Worm (Caenorhabditis elegans) whole organism, mixed stage, embryonic: ENCODE measurements around the gene irld-28.

ENCODE experiments used
- M03D4.4 ChIP-seq: sonication (generic microtip); optimal IDR thresholded peaks from 2 replicates; lab custom pipeline; 2017; ENCODE audit warnings: mild to moderate bottlenecking, missing genetic modification characterization, missing compliant biosample characterization
- blmp-1 ChIP-seq: fragments of 150-350 bp; optimal IDR thresholded peaks from 2 replicates; lab custom pipeline; 2014; ENCODE audit warnings: missing biosample characterization, missing genetic modification characterization
- ceh-39 ChIP-seq: fragments of 150-350 bp; optimal IDR thresholded peaks from 2 replicates; lab custom pipeline; 2014; ENCODE audit warnings: missing biosample characterization, missing genetic modification characterization
- ceh-43 ChIP-seq: fragments of 200-800 bp; sonication (Bioruptor generic); optimal IDR thresholded peaks from 2 replicates; lab custom pipeline; 2018; ENCODE audit warnings: mild to moderate bottlenecking, missing genetic modification characterization, moderate library complexity, missing compliant biosample characterization
- ceh-83 ChIP-seq: fragments of 200-800 bp; sonication (Bioruptor generic); optimal IDR thresholded peaks from 2 replicates; lab custom pipeline; 2018; ENCODE audit warnings: mild to moderate bottlenecking, missing genetic modification characterization, missing compliant biosample characterization
- ces-1 ChIP-seq: fragments of 150-350 bp; optimal IDR thresholded peaks from 2 replicates; lab custom pipeline; 2014; ENCODE audit warnings: missing biosample characterization, missing genetic modification reagents, missing genetic modification characterization
- drap-1 ChIP-seq: fragments of 200-800 bp; sonication (Bioruptor generic); optimal IDR thresholded peaks from 3 replicates; lab custom pipeline; 2018; ENCODE audit warnings: mild to moderate bottlenecking, missing genetic modification characterization, missing compliant biosample characterization
- elt-1 ChIP-seq: sonication (generic microtip); optimal IDR thresholded peaks from 2 replicates; lab custom pipeline; 2017; ENCODE audit warnings: missing genetic modification characterization, mild to moderate bottlenecking, missing compliant biosample characterization, antibody characterized with exemption, moderate library complexity, borderline replicate concordance; ENCODE audit not compliant: insufficient read depth
- elt-3 ChIP-seq: fragments of 150-350 bp; optimal IDR thresholded peaks from 2 replicates; lab custom pipeline; 2014; ENCODE audit warnings: missing biosample characterization, missing genetic modification characterization
- flh-1 ChIP-seq: fragments of 200-800 bp; sonication (Bioruptor generic); optimal IDR thresholded peaks from 2 replicates; lab custom pipeline; 2018; ENCODE audit warnings: mild to moderate bottlenecking, missing genetic modification characterization, moderate library complexity, missing compliant biosample characterization
- ham-2 ChIP-seq: fragments of 200-800 bp; sonication (Bioruptor generic); optimal IDR thresholded peaks from 2 replicates; lab custom pipeline; 2018; ENCODE audit warnings: mild to moderate bottlenecking, missing genetic modification characterization, missing compliant biosample characterization
- lin-13 ChIP-seq: fragments of 150-350 bp; optimal IDR thresholded peaks from 2 replicates; lab custom pipeline; 2014; ENCODE audit warnings: missing biosample characterization, missing genetic modification characterization
- lin-32 ChIP-seq: fragments of 200-800 bp; sonication (Bioruptor generic); optimal IDR thresholded peaks from 2 replicates; lab custom pipeline; 2018; ENCODE audit warnings: mild to moderate bottlenecking, missing genetic modification characterization, missing compliant biosample characterization
- lsy-2 ChIP-seq: fragments of 150-350 bp; optimal IDR thresholded peaks from 2 replicates; lab custom pipeline; 2014; ENCODE audit warnings: missing biosample characterization, missing genetic modification characterization
- mab-5 ChIP-seq: fragments of 150-350 bp; optimal IDR thresholded peaks from 2 replicates; lab custom pipeline; 2014; ENCODE audit warnings: missing biosample characterization, missing genetic modification characterization
- mls-2 ChIP-seq: sonication (generic microtip); optimal IDR thresholded peaks from 2 replicates; lab custom pipeline; 2016; ENCODE audit warnings: mild to moderate bottlenecking, missing genetic modification characterization, moderate library complexity, missing compliant biosample characterization
- nhr-12 ChIP-seq: fragments of 150-350 bp; optimal IDR thresholded peaks from 2 replicates; lab custom pipeline; 2014; ENCODE audit warnings: missing biosample characterization, missing genetic modification characterization
- nhr-2 ChIP-seq: fragments of 150-350 bp; optimal IDR thresholded peaks from 2 replicates; lab custom pipeline; 2014; ENCODE audit warnings: missing biosample characterization, missing genetic modification characterization
- nhr-28 ChIP-seq: fragments of 150-350 bp; optimal IDR thresholded peaks from 2 replicates; lab custom pipeline; 2014; ENCODE audit warnings: missing biosample characterization, missing genetic modification characterization
- nhr-76 ChIP-seq: sonication (generic microtip); optimal IDR thresholded peaks from 2 replicates; lab custom pipeline; 2017; ENCODE audit warnings: missing biosample characterization, missing genetic modification characterization
- pha-4 ChIP-seq: fragments of 150-350 bp; optimal IDR thresholded peaks from 2 replicates; lab custom pipeline; 2018; ENCODE audit warnings: missing biosample characterization, missing genetic modification reagents, missing genetic modification characterization
- sem-2 ChIP-seq: fragments of 200-800 bp; sonication (Bioruptor generic); optimal IDR thresholded peaks from 2 replicates; lab custom pipeline; 2018; ENCODE audit warnings: mild to moderate bottlenecking, missing genetic modification characterization, missing compliant biosample characterization
- snpc-4 ChIP-seq: fragments of 150-350 bp; optimal IDR thresholded peaks from 2 replicates; lab custom pipeline; 2014; ENCODE audit warnings: missing biosample characterization, missing genetic modification characterization
- sptf-1 ChIP-seq: sonication (generic microtip); optimal IDR thresholded peaks from 2 replicates; lab custom pipeline; 2017; ENCODE audit warnings: mild to moderate bottlenecking, missing genetic modification characterization, moderate library complexity, missing compliant biosample characterization
- unc-120 ChIP-seq: sonication (generic microtip); optimal IDR thresholded peaks from 2 replicates; lab custom pipeline; 2017; ENCODE audit warnings: missing genetic modification characterization, missing compliant biosample characterization; ENCODE audit not compliant: poor library complexity, severe bottlenecking
- unc-39 ChIP-seq: fragments of 150-350 bp; optimal IDR thresholded peaks from 2 replicates; lab custom pipeline; 2014; ENCODE audit warnings: missing biosample characterization, missing genetic modification characterization
- unc-62 ChIP-seq: fragments of 150-350 bp; optimal IDR thresholded peaks from 2 replicates; lab custom pipeline; 2014; ENCODE audit warnings: missing biosample characterization, missing genetic modification reagents, missing genetic modification characterization
- ztf-11 ChIP-seq: fragments of 150-350 bp; optimal IDR thresholded peaks from 2 replicates; lab custom pipeline; 2014; ENCODE audit warnings: missing biosample characterization, missing genetic modification characterization

irld-28 gene

DNA sequence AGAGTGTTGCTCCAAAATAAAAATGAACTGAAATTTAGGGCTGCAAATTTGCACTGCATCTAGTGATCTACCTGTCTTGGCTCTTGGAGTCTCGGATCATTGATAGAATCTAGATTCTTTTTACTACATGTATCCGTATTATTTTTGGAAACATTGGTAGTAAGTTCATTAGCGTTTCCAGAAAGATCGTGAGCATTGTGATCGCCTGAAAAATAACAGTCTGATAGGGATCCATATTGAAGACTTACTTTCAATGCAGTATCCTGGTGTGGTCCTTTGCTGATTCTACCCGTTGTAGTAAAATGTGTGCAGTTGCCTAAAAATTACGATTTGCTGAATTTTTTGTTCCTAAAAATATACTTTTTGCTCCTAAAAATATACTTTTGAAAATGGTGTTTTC lies 29.7 kb downstream of the irld-28 start:
- TF ChIP-seq ceh-43 (GFP tag; lab: Kevin White, UChicago) (no peak), ceh-39 (no peak), ham-2 (no peak), snpc-4 (tag; lab: Kevin White, UChicago) (no peak), flh-1 (GFP tag; lab: Kevin White, UChicago) (no peak), lsy-2 (tag; lab: Kevin White, UChicago) (no peak), lin-32 (GFP tag; lab: Kevin White, UChicago) (no peak), M03D4.4 (tag; lab: Kevin White, UChicago) (no peak), unc-62 (GFP tag; lab: Kevin White, UChicago) (no peak), mls-2 (tag; lab: Kevin White, UChicago) (no peak), sptf-1 (tag; lab: Kevin White, UChicago) (no peak), nhr-76 (tag; lab: Kevin White, UChicago) (no peak), ztf-11 (tag; lab: Kevin White, UChicago) (no peak)

DNA sequence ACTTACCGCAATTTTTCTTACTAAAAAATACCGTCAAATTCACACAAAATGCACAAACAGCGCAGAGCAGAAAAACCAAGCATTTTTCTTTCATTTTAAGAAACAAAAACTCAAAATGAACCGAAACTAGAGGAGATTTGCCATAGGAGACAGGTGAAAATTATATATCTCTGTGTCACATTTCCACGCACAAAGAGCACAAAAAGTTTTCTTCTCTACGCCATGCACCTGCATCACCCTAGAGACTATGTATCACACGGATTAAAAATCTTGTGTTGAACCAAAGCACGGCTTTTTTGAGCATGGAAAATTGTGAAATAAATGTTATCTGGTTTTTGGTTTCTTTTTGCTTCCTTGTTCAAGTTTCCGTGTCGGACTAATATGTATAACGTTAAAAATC lies 32.3 kb downstream of the irld-28 start, which contains the start of gene irld-15:
Gene irld-15 (minus strand): TSS at position 101 of the 400 bp plus-strand sequence.
- TF ChIP-seq nhr-12 (no peak), nhr-2 (tag; lab: Kevin White, UChicago) (no peak), ceh-83 (no peak), drap-1 (GFP tag; lab: Kevin White, UChicago) (no peak), ham-2 (no peak), mab-5 (tag; lab: Kevin White, UChicago) (no peak), unc-120 (tag; lab: Kevin White, UChicago) (no peak)

- TF ChIP-seq ztf-11 (tag; lab: Kevin White, UChicago) (no peak), M03D4.4 (tag; lab: Kevin White, UChicago) (no peak), blmp-1 (no peak), pha-4 (tag; lab: Kevin White, UChicago) (no peak), elt-1 (tag; lab: Kevin White, UChicago) (no peak), ham-2 (no peak), unc-120 (tag; lab: Kevin White, UChicago) (no peak)
Observed at ce11 chrV:2300905-2301304, 35.1 kb downstream of the irld-28 start, which contains the start of gene Y19D10B.8. Gene Y19D10B.8, minus strand, starts transcription at chrV:2301005.

DNA sequence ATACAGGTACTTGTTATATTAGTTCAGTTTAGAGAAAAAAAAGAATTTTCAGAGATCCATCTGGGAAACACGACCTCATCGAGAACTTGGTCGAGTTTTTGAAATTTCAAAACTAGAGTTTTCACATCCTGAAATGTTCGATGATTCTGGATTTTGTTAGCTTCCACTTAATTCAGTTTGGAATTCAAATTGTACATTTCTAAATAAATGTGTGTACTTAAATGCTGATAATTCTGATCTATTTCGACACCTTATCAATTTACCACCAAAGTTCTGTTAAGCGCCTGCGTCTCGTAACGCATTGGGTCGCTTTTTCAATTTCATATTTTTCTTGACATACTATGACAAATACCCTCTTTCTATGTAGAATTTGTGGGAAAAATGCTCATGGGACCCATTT lies 41.5 kb downstream of the irld-28 start, which contains the start of gene nhr-226:
Gene nhr-226 (plus strand): TSS at position 301 of the 400 bp plus-strand sequence.
- TF ChIP-seq lsy-2 (tag; lab: Kevin White, UChicago): no peak
- TF ChIP-seq ztf-11 (tag; lab: Kevin White, UChicago): no peak
- no peak for TF ChIP-seq ces-1
- no peak for TF ChIP-seq ham-2
- TF ChIP-seq lin-32 (GFP tag; lab: Kevin White, UChicago): no peak
- no peak for TF ChIP-seq sptf-1 (tag; lab: Kevin White, UChicago)
- no peak for TF ChIP-seq sem-2 (GFP tag; lab: Kevin White, UChicago)
- TF ChIP-seq drap-1 (GFP tag; lab: Kevin White, UChicago): no peak
- TF ChIP-seq unc-39 (tag; lab: Kevin White, UChicago): no peak
- TF ChIP-seq ceh-43 (GFP tag; lab: Kevin White, UChicago): no peak
- TF ChIP-seq mls-2 (tag; lab: Kevin White, UChicago): no peak
- no peak for TF ChIP-seq nhr-12
- TF ChIP-seq ceh-39: no peak
- TF ChIP-seq elt-3: no peak

- TF ChIP-seq nhr-28 (tag; lab: Kevin White, UChicago) (no peak), nhr-2 (tag; lab: Kevin White, UChicago) (no peak), ceh-83 (no peak), ceh-39 (no peak), nhr-76 (tag; lab: Kevin White, UChicago) (no peak), lin-13 (tag; lab: Kevin White, UChicago) (no peak)
Observed at ce11 chrV:2292240-2292639, 43.8 kb downstream of the irld-28 start, which contains the start of gene nhr-115. Gene nhr-115, plus strand, starts transcription at chrV:2292540.

DNA sequence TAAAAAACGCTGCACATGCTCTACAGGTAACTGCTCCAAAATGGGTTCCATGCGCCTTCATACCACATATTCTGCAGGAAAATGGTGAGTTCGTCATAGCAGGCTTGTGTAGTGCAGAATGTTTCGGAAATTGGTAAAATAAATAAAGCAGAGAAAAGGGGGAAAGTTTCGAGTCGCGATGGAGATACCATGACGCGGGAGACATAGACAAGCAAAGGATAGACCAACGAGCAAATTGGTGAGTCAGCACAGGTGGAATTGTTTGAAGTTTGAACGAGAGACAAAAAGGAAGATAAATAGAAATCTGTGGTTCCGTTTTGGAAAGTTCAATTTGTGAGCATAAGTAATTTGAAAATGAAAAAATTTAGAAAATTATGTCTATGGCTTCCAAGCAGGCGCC lies 45.7 kb downstream of the irld-28 start, which contains the start of gene nhr-225:
Gene nhr-225 (minus strand): TSS at position 146 of the 400 bp plus-strand sequence.
- TF ChIP-seq lsy-2 (tag; lab: Kevin White, UChicago): no peak
- TF ChIP-seq sem-2 (GFP tag; lab: Kevin White, UChicago): no peak
- TF ChIP-seq lin-32 (GFP tag; lab: Kevin White, UChicago): no peak
